Worm (Caenorhabditis elegans) whole organism, L4 larva: ENCODE data around the gene F16H6.3.

Experiments
- F44E2.7 ChIP-seq: fragments of 200-800 bp; sonication (Bioruptor generic); IDR thresholded peaks from 2 replicates; pipeline ENCODE4 v2.1.2; 2022; ENCODE audit warnings: missing genetic modification characterization, missing compliant biosample characterization
- ama-1 ChIP-seq: fragments of 150-350 bp; optimal IDR thresholded peaks from 2 replicates; lab custom pipeline; 2014; ENCODE audit warnings: inconsistent platforms, mixed read lengths
- dpl-1 ChIP-seq: fragments of 150-350 bp; optimal IDR thresholded peaks from 2 replicates; lab custom pipeline; 2014; ENCODE audit warnings: missing biosample characterization, missing genetic modification reagents, missing genetic modification characterization
- fos-1 ChIP-seq: fragments of 150-350 bp; optimal IDR thresholded peaks from 2 replicates; lab custom pipeline; 2014; ENCODE audit warnings: missing biosample characterization, missing genetic modification characterization
- lin-13 ChIP-seq: fragments of 150-350 bp; optimal IDR thresholded peaks from 2 replicates; lab custom pipeline; 2014; ENCODE audit warnings: missing biosample characterization, missing genetic modification reagents, missing genetic modification characterization
- lin-39 ChIP-seq: fragments of 150-350 bp; optimal IDR thresholded peaks from 2 replicates; lab custom pipeline; 2014; ENCODE audit warnings: missing biosample characterization, missing genetic modification reagents, missing genetic modification characterization
- nhr-111 ChIP-seq: fragments of 200-800 bp; sonication (Bioruptor generic); optimal IDR thresholded peaks from 2 replicates; lab custom pipeline; 2018; ENCODE audit warnings: mild to moderate bottlenecking, missing genetic modification characterization, missing compliant biosample characterization
- nhr-237 ChIP-seq: sonication (generic microtip); optimal IDR thresholded peaks from 2 replicates; lab custom pipeline; 2017; ENCODE audit warnings: missing biosample characterization, missing genetic modification characterization
- nhr-25 ChIP-seq: sonication (generic microtip); optimal IDR thresholded peaks from 2 replicates; lab custom pipeline; 2017; ENCODE audit warnings: missing genetic modification characterization, mild to moderate bottlenecking, missing compliant biosample characterization, antibody characterized with exemption, moderate library complexity, borderline replicate concordance; ENCODE audit not compliant: insufficient read depth
- nhr-76 ChIP-seq: fragments of 150-350 bp; optimal IDR thresholded peaks from 2 replicates; lab custom pipeline; 2014; ENCODE audit warnings: missing biosample characterization, missing genetic modification characterization
- nhr-77 ChIP-seq: fragments of 150-350 bp; optimal IDR thresholded peaks from 2 replicates; lab custom pipeline; 2014; ENCODE audit warnings: missing biosample characterization, missing genetic modification characterization
- pha-4 ChIP-seq, 2 experiments: fragments of 150-350 bp in 1 of 2; fragments of 200-800 bp in 1 of 2; sonication (Bioruptor generic) in 1 of 2; IDR thresholded peaks in 1 of 2; optimal IDR thresholded peaks in 1 of 2; 2 replicates each; pipeline versions ENCODE4 v1.3.6 to Lab custom; 2014 to 2022; ENCODE audit warnings: missing genetic modification characterization in 2 of 2, missing genetic modification reagents in 2 of 2, missing biosample characterization in 1 of 2, missing compliant biosample characterization in 1 of 2
- snpc-4 ChIP-seq: fragments of 150-350 bp; optimal IDR thresholded peaks from 2 replicates; lab custom pipeline; 2014; ENCODE audit warnings: missing biosample characterization, missing genetic modification characterization
- tag-97 ChIP-seq: fragments of 200-800 bp; sonication (Bioruptor generic); IDR thresholded peaks from 2 replicates; pipeline ENCODE4 v1.3.6; 2022; ENCODE audit warnings: missing genetic modification characterization, missing compliant biosample characterization

DNA sequence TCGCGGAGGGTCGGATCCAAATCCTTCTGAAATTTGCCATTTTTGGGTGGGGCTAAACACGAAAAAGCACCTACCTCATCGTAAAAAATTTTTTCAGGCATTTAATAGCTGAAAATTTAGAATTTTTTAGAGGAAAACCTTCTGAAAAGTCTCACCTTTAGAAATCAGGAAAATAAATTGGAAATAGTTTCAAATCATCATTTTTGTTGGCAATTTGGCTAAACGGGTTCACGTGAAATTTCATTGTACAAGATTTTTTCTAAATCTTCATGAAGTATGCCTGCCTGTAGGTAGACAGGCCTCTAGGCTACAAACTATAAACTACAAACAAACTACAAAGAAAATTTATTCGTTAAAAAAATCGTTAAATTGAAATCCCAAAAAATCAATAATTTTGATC lies 26.8 kb upstream of the F16H6.3 start, which contains the start of gene C14A6.7:
- no peak for TF ChIP-seq F44E2.7 (GFP tag; lab: Robert Waterston, UW)
- no peak for TF ChIP-seq tag-97 (GFP tag; lab: Robert Waterston, UW)
- no peak for TF ChIP-seq pha-4 (GFP tag; IDR thresholded peaks at IDR 0.05; lab: Robert Waterston, UW)
- no peak for TF ChIP-seq pha-4 (tag; optimal IDR thresholded peaks at IDR 0.05; lab: Kevin White, UChicago)
- no peak for TF ChIP-seq ama-1
- TF ChIP-seq lin-39 (tag; lab: Kevin White, UChicago), result no peak
- no peak for TF ChIP-seq nhr-25 (tag; lab: Kevin White, UChicago)
- TF ChIP-seq dpl-1 (GFP tag; lab: Kevin White, UChicago), result no peak
- no peak for TF ChIP-seq lin-13
- TF ChIP-seq nhr-237, result no peak
- TF ChIP-seq snpc-4 (tag; lab: Kevin White, UChicago), result no peak
- no peak for TF ChIP-seq nhr-111 (GFP tag; lab: Kevin White, UChicago)
- TF ChIP-seq nhr-77 (tag; lab: Kevin White, UChicago), result no peak
- TF ChIP-seq fos-1 (tag; lab: Kevin White, UChicago), result no peak
- TF ChIP-seq nhr-76 (tag; lab: Kevin White, UChicago), result no peak
